Fruit fly (Drosophila melanogaster) S2 (cell line): ENCODE data around the gene CG34308.

Experiments used
- CG8478 ChIP-seq: fragments of >200 bp; optimal IDR thresholded peaks from 2 replicates; lab custom pipeline; 2018
- CTCF ChIP-seq, 2 experiments: fragments of >200 bp; optimal IDR thresholded peaks; 2 replicates each; lab custom pipeline; 2018

DNA sequence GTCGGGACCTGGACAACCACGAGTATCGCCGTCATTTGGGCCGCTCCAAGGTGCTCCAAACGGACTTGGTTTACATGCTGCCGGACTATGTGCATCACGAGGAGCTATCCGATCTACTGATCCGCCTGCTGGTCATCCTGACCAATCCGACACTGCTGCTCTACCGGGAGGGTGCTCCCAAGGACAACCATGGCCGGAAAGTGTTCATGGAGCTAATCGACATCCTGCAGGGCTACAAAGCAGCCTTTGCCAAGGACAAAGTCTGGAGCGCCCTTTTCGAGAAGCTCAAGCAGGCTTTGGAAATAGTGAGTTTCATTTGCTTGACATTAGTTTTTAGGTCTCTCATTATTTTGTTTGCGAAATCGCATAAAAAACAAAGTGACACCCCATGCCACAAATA lies at the start of gene CG34308:
- no peak for TF ChIP-seq CG8478 (lab: Kevin White, UChicago)
- no peak for TF ChIP-seq CTCF (optimal IDR thresholded peaks at IDR 0.05; lab: Kevin White, UChicago)
